Fruit fly (Drosophila melanogaster) whole organism, embryonic: Measurements from ENCODE around the gene Plc21C.

Experiments used
- Atf6 ChIP-seq: fragments of 200-800 bp; sonication (Bioruptor generic); IDR thresholded peaks from 2 replicates; pipeline ENCODE4 v1.3.6; 2022; ENCODE audit warnings: missing biosample characterization, missing genetic modification characterization
- B-H1 ChIP-seq: fragments of 200-800 bp; sonication (Bioruptor generic); IDR thresholded peaks from 3 replicates; pipeline ENCODE4 v1.3.6; 2022; ENCODE audit warnings: missing biosample characterization, missing genetic modification characterization
- CG1024 ChIP-seq: fragments of 200-800 bp; sonication (Bioruptor generic); IDR thresholded peaks from 2 replicates; pipeline ENCODE4 v1.3.6; 2022; ENCODE audit warnings: missing biosample characterization, missing genetic modification characterization
- CG10543 ChIP-seq: fragments of 200-800 bp; sonication (Bioruptor generic); optimal IDR thresholded peaks from 3 replicates; lab custom pipeline; 2017; ENCODE audit warnings: missing biosample characterization, mild to moderate bottlenecking, missing genetic modification characterization, moderate library complexity
- CG11560 ChIP-seq: fragments of 200-800 bp; sonication (Bioruptor generic); IDR thresholded peaks from 3 replicates; pipeline ENCODE4 v1.3.6; 2022; ENCODE audit warnings: missing biosample characterization, missing genetic modification characterization
- CG12104 ChIP-seq: fragments of 200-800 bp; sonication (Bioruptor generic); optimal IDR thresholded peaks from 3 replicates; lab custom pipeline; 2016; ENCODE audit warnings: missing biosample characterization, missing genetic modification characterization
- CG12744 ChIP-seq: fragments of 200-800 bp; sonication (Bioruptor generic); optimal IDR thresholded peaks from 2 replicates; lab custom pipeline; 2016; ENCODE audit warnings: missing biosample characterization, missing genetic modification characterization
- CG14860 ChIP-seq: fragments of 200-800 bp; sonication (Bioruptor generic); IDR thresholded peaks from 3 replicates; pipeline ENCODE4 v1.3.6; 2022; ENCODE audit warnings: missing biosample characterization, missing genetic modification characterization; ENCODE audit not compliant: partially characterized antibody
- CG17361 ChIP-seq: fragments of 200-800 bp; sonication (Bioruptor generic); IDR thresholded peaks from 3 replicates; pipeline ENCODE4 v1.3.6; 2022; ENCODE audit warnings: missing biosample characterization, missing genetic modification characterization
- CG17912 ChIP-seq: fragments of 200-800 bp; sonication (Bioruptor generic); optimal IDR thresholded peaks from 2 replicates; lab custom pipeline; 2018; ENCODE audit warnings: missing biosample characterization, mild to moderate bottlenecking, missing genetic modification characterization
- CG2120 ChIP-seq: fragments of 200-800 bp; sonication (Bioruptor generic); optimal IDR thresholded peaks from 3 replicates; lab custom pipeline; 2016; ENCODE audit warnings: missing biosample characterization, missing genetic modification characterization
- CG34376 ChIP-seq: fragments of 200-800 bp; sonication (Bioruptor generic); optimal IDR thresholded peaks from 2 replicates; lab custom pipeline; 2018; ENCODE audit warnings: missing biosample characterization, mild to moderate bottlenecking, missing genetic modification characterization
- CG6272 ChIP-seq: fragments of 200-800 bp; sonication (Bioruptor generic); IDR thresholded peaks from 2 replicates; pipeline ENCODE4 v1.3.6; 2022; ENCODE audit warnings: missing biosample characterization, missing genetic modification characterization
- CG6765 ChIP-seq: fragments of 200-800 bp; sonication (Bioruptor generic); optimal IDR thresholded peaks from 3 replicates; lab custom pipeline; 2017; ENCODE audit warnings: missing biosample characterization, mild to moderate bottlenecking, missing genetic modification characterization
- CG6791 ChIP-seq: fragments of 200-800 bp; sonication (Bioruptor generic); IDR thresholded peaks from 3 replicates; pipeline ENCODE4 v1.3.6; 2022; ENCODE audit warnings: missing biosample characterization, missing genetic modification characterization; ENCODE audit not compliant: partially characterized antibody
- CG6813 ChIP-seq: fragments of 200-800 bp; sonication (Bioruptor generic); optimal IDR thresholded peaks from 2 replicates; lab custom pipeline; 2017; ENCODE audit warnings: missing biosample characterization, missing genetic modification characterization, mild to moderate bottlenecking, moderate library complexity, missing genetic modification reagents
- CG7271 ChIP-seq: fragments of 200-800 bp; sonication (Bioruptor generic); optimal IDR thresholded peaks from 2 replicates; lab custom pipeline; 2018; ENCODE audit warnings: missing biosample characterization, mild to moderate bottlenecking, missing genetic modification characterization, moderate library complexity
- CG8359 ChIP-seq: fragments of 200-800 bp; sonication (Bioruptor generic); optimal IDR thresholded peaks from 2 replicates; lab custom pipeline; 2017; ENCODE audit warnings: missing biosample characterization, mild to moderate bottlenecking, missing genetic modification characterization, borderline replicate concordance
- CG9609 ChIP-seq: fragments of 200-800 bp; sonication (Bioruptor generic); optimal IDR thresholded peaks from 3 replicates; lab custom pipeline; 2016; ENCODE audit warnings: missing biosample characterization, missing genetic modification characterization
- Dad ChIP-seq: fragments of 200-800 bp; sonication (Bioruptor generic); optimal IDR thresholded peaks from 3 replicates; lab custom pipeline; 2016; ENCODE audit warnings: missing biosample characterization, missing genetic modification characterization
- Hmx ChIP-seq: fragments of 200-800 bp; sonication (Bioruptor generic); optimal IDR thresholded peaks from 2 replicates; lab custom pipeline; 2016; ENCODE audit warnings: missing biosample characterization, missing genetic modification characterization
- Jarid2 ChIP-seq: fragments of 200-800 bp; sonication (Bioruptor generic); optimal IDR thresholded peaks from 3 replicates; lab custom pipeline; 2017; ENCODE audit warnings: mild to moderate bottlenecking, missing biosample characterization, missing genetic modification reagents, missing genetic modification characterization
- MESR4 ChIP-seq: fragments of 200-800 bp; sonication (Bioruptor generic); optimal IDR thresholded peaks from 2 replicates; lab custom pipeline; 2018; ENCODE audit warnings: missing biosample characterization, mild to moderate bottlenecking, missing genetic modification characterization, moderate library complexity
- Mad ChIP-seq: fragments of 200-800 bp; sonication (Bioruptor generic); optimal IDR thresholded peaks from 2 replicates; lab custom pipeline; 2016; ENCODE audit warnings: missing biosample characterization, missing genetic modification characterization
- Mes4 ChIP-seq: fragments of 200-800 bp; sonication (Bioruptor generic); optimal IDR thresholded peaks from 2 replicates; lab custom pipeline; 2016; ENCODE audit warnings: missing biosample characterization, missing genetic modification characterization
- NC2α ChIP-seq: fragments of 200-800 bp; sonication (Bioruptor generic); optimal IDR thresholded peaks from 2 replicates; lab custom pipeline; 2016; ENCODE audit warnings: missing biosample characterization, missing genetic modification characterization
- Nf-YC ChIP-seq: fragments of 200-800 bp; optimal IDR thresholded peaks from 3 replicates; lab custom pipeline; 2019; ENCODE audit warnings: missing biosample characterization, mild to moderate bottlenecking, missing genetic modification characterization, moderate library complexity
- Poxn ChIP-seq: fragments of 200-800 bp; sonication (Bioruptor generic); IDR thresholded peaks from 2 replicates; pipeline ENCODE4 v1.3.6; 2022; ENCODE audit warnings: missing biosample characterization, missing genetic modification characterization
- Ravus ChIP-seq: fragments of 200-800 bp; sonication (Bioruptor generic); IDR thresholded peaks from 2 replicates; pipeline ENCODE4 v1.3.6; 2022; ENCODE audit warnings: missing biosample characterization, missing genetic modification characterization
- Sox102F ChIP-seq: fragments of 200-800 bp; sonication (Bioruptor generic); optimal IDR thresholded peaks from 2 replicates; lab custom pipeline; 2018; ENCODE audit warnings: missing biosample characterization, mild to moderate bottlenecking, missing genetic modification characterization, moderate library complexity
- ato ChIP-seq: fragments of 200-800 bp; sonication (Bioruptor generic); IDR thresholded peaks from 2 replicates; pipeline ENCODE4 v1.3.6; 2022; ENCODE audit warnings: missing biosample characterization, missing genetic modification characterization; ENCODE audit not compliant: partially characterized antibody
- br ChIP-seq: fragments of >200 bp; optimal IDR thresholded peaks from 2 replicates; lab custom pipeline; 2017
- bsh ChIP-seq, 2 experiments: fragments of 200-800 bp; sonication (Bioruptor generic); optimal IDR thresholded peaks; 2 replicates each; lab custom pipeline; 2017 to 2018; ENCODE audit warnings: mild to moderate bottlenecking in 2 of 2, missing biosample characterization in 2 of 2, missing genetic modification characterization in 2 of 2, moderate library complexity in 1 of 2
- chinmo ChIP-seq: fragments of 200-800 bp; sonication (Bioruptor generic); IDR thresholded peaks from 4 replicates; pipeline ENCODE4 v1.3.6; 2022; ENCODE audit warnings: missing biosample characterization, missing genetic modification characterization; ENCODE audit not compliant: partially characterized antibody
- cwo ChIP-seq: fragments of 200-800 bp; sonication (Bioruptor generic); optimal IDR thresholded peaks from 3 replicates; lab custom pipeline; 2017; ENCODE audit warnings: missing biosample characterization, missing genetic modification characterization, mild to moderate bottlenecking, moderate library complexity, missing genetic modification reagents
- emc ChIP-seq: fragments of 200-800 bp; sonication (Bioruptor generic); optimal IDR thresholded peaks from 2 replicates; lab custom pipeline; 2016; ENCODE audit warnings: missing biosample characterization, missing genetic modification characterization
- fru ChIP-seq: fragments of >200 bp; optimal IDR thresholded peaks from 2 replicates; lab custom pipeline; 2017
- kah ChIP-seq: fragments of 200-800 bp; sonication (Bioruptor generic); optimal IDR thresholded peaks from 2 replicates; lab custom pipeline; 2018; ENCODE audit warnings: missing biosample characterization, mild to moderate bottlenecking, missing genetic modification characterization
- lov ChIP-seq, 2 experiments: fragments of 200-800 bp in 1 of 2; fragments of >200 bp in 1 of 2; sonication (Bioruptor generic) in 1 of 2; IDR thresholded peaks in 1 of 2; optimal IDR thresholded peaks in 1 of 2; 2 replicates in 1 of 2; 3 replicates in 1 of 2; pipeline versions ENCODE4 v1.3.6 to Lab custom; 2017 to 2022; ENCODE audit warnings: missing biosample characterization in 1 of 2, missing genetic modification characterization in 1 of 2
- nerfin-1 ChIP-seq: fragments of 200-800 bp; sonication (Bioruptor generic); optimal IDR thresholded peaks from 3 replicates; lab custom pipeline; 2019; ENCODE audit warnings: missing biosample characterization, mild to moderate bottlenecking, missing genetic modification characterization, moderate library complexity
- pita ChIP-seq: fragments of 200-800 bp; sonication (Bioruptor generic); optimal IDR thresholded peaks from 2 replicates; lab custom pipeline; 2017; ENCODE audit warnings: missing biosample characterization, mild to moderate bottlenecking, missing genetic modification characterization
- ranshi ChIP-seq: fragments of 200-800 bp; sonication (Bioruptor generic); IDR thresholded peaks from 2 replicates; pipeline ENCODE4 v1.3.6; 2022; ENCODE audit warnings: missing biosample characterization, missing genetic modification characterization
- ro ChIP-seq: fragments of 200-800 bp; sonication (Bioruptor generic); IDR thresholded peaks from 2 replicates; pipeline ENCODE4 v1.3.6; 2022; ENCODE audit warnings: missing biosample characterization, missing genetic modification characterization
- sim ChIP-seq: fragments of 200-800 bp; sonication (Bioruptor generic); IDR thresholded peaks from 2 replicates; pipeline ENCODE4 v1.3.6; 2022; ENCODE audit warnings: missing biosample characterization, missing genetic modification characterization
- sob ChIP-seq: fragments of 200-800 bp; sonication (Bioruptor generic); IDR thresholded peaks from 2 replicates; pipeline ENCODE4 v1.3.6; 2022; ENCODE audit warnings: missing biosample characterization, missing genetic modification characterization
- stwl ChIP-seq: fragments of 200-800 bp; sonication (Bioruptor generic); optimal IDR thresholded peaks from 3 replicates; lab custom pipeline; 2018; ENCODE audit warnings: missing biosample characterization, mild to moderate bottlenecking, missing genetic modification characterization, moderate library complexity
- tna ChIP-seq: fragments of 200-800 bp; sonication (Bioruptor generic); IDR thresholded peaks from 2 replicates; pipeline ENCODE4 v1.3.6; 2022; ENCODE audit warnings: missing biosample characterization, missing genetic modification characterization; ENCODE audit not compliant: partially characterized antibody
- twi ChIP-seq: fragments of 200-800 bp; optimal IDR thresholded peaks from 2 replicates; lab custom pipeline; 2019; ENCODE audit warnings: missing biosample characterization, mild to moderate bottlenecking, missing genetic modification characterization, moderate library complexity
- vfl ChIP-seq: fragments of 200-800 bp; sonication (Bioruptor generic); optimal IDR thresholded peaks from 2 replicates; lab custom pipeline; 2016; ENCODE audit warnings: missing biosample characterization, missing genetic modification characterization
- vnd ChIP-seq: fragments of 200-800 bp; sonication (Bioruptor generic); IDR thresholded peaks from 3 replicates; pipeline ENCODE4 v1.3.6; 2022; ENCODE audit warnings: missing biosample characterization, missing genetic modification characterization; ENCODE audit not compliant: partially characterized antibody
- zfh1 ChIP-seq: fragments of 200-800 bp; sonication (Bioruptor generic); IDR thresholded peaks from 3 replicates; pipeline ENCODE4 v1.3.6; 2022; ENCODE audit warnings: missing biosample characterization, missing genetic modification characterization

The Plc21C gene

dm6 chr2L:283071-283482 lies 22.7 kb upstream of the Plc21C start, which contains the start of gene CG11601 (continued):
- TF ChIP-seq CG14860 (GFP tag; lab: Robert Waterston, UW) (no peak), CG6765 (GFP tag; lab: Kevin White, UChicago) (no peak), ato (GFP tag; lab: Robert Waterston, UW) (no peak), Mes4 (GFP tag; lab: Kevin White, UChicago) (peak; percentile 20), ranshi (GFP tag; lab: Robert Waterston, UW) (no peak), stwl (tag; lab: Kevin White, UChicago) (no peak), Jarid2 (GFP tag; lab: Kevin White, UChicago) (no peak), lov (optimal IDR thresholded peaks at IDR 0.05; lab: Kevin White, UChicago) (no peak), lov (GFP tag; IDR thresholded peaks at IDR 0.05; lab: Robert Waterston, UW) (no peak), twi (tag; lab: Kevin White, UChicago) (no peak), Ravus (GFP tag; lab: Robert Waterston, UW) (no peak), CG17361 (peak; percentile 59; the same call in 1 of the 3 replicates), CG12104 (no peak), Dad (GFP tag; lab: Kevin White, UChicago) (peak; percentile 2), CG9609 (peak; percentile 52), sob (GFP tag; lab: Robert Waterston, UW) (peak; percentile 50; the same call in 1 of the 2 replicates), Hmx (GFP tag; lab: Kevin White, UChicago) (no peak), CG10543 (GFP tag; lab: Kevin White, UChicago) (peak; percentile 31), sim (GFP tag; lab: Robert Waterston, UW) (no peak), zfh1 (GFP tag; lab: Robert Waterston, UW) (0 out of 3 replicates have a peak, but pooled peaks have one; percentile 44), CG1024 (GFP tag; lab: Robert Waterston, UW) (no peak), NC2α (GFP tag; lab: Kevin White, UChicago) (no peak), cwo (GFP tag; lab: Kevin White, UChicago) (no peak), CG7271 (tag; lab: Kevin White, UChicago) (no peak), tna (GFP tag; lab: Robert Waterston, UW) (no peak), CG12744 (GFP tag; lab: Kevin White, UChicago) (no peak), CG6791 (no peak), br (lab: Kevin White, UChicago) (no peak), kah (GFP tag; lab: Kevin White, UChicago) (no peak), vfl (GFP tag; lab: Kevin White, UChicago) (peak; percentile 18), fru (lab: Kevin White, UChicago) (no peak), bsh (GFP tag; optimal IDR thresholded peaks at IDR 0.05; lab: Kevin White, UChicago) (peak in 1 of 2 experiments; percentile 39), CG34376 (no peak), Atf6 (GFP tag; lab: Robert Waterston, UW) (peak; percentile 20; the same call in 1 of the 2 replicates), vnd (GFP tag; lab: Robert Waterston, UW) (0 out of 3 replicates have a peak, but pooled peaks have one; percentile 19), CG2120 (GFP tag; lab: Kevin White, UChicago) (peak; percentile 60), Mad (GFP tag; lab: Kevin White, UChicago) (peak; percentile 26), CG6272 (peak; percentile 34; the same call in 1 of the 2 replicates), Sox102F (GFP tag; lab: Kevin White, UChicago) (no peak), CG11560 (tag; lab: Robert Waterston, UW) (no peak), CG6813 (GFP tag; lab: Kevin White, UChicago) (no peak), chinmo (no peak), emc (GFP tag; lab: Kevin White, UChicago) (peak; percentile 16), Nf-YC (tag; lab: Kevin White, UChicago) (peak; percentile 23), MESR4 (GFP tag; lab: Kevin White, UChicago) (peak; percentile 30), pita (GFP tag; lab: Kevin White, UChicago) (no peak), nerfin-1 (tag; lab: Kevin White, UChicago) (peak; percentile 10), B-H1 (no peak), CG17912 (GFP tag; lab: Kevin White, UChicago) (no peak), Poxn (no peak), CG8359 (GFP tag; lab: Kevin White, UChicago) (no peak), ro (GFP tag; lab: Robert Waterston, UW) (no peak)
